Fruit fly (Drosophila melanogaster): Measurements from ENCODE around the gene CG31957.

The CG31957 gene

DNA sequence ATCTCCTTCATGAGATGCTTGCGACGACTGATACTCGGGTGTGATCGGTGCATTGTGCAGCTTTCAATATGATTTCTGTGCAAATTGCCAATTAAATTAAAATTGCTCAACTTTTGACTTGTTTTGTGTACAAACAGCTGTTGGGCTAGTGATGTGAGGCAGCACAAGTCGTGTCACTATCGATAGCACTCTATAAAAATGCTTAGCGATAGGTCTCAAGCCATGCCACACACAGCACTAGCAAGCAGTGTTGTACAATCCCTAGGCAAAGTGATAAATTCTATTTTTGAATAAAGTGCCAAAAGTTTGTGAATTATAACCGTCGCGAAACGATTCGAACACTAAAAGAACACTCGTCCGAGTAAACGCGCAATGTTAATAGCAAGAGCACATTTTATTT is at the start of gene CG31957:
Gene CG31957, minus strand, starts transcription at position 176 of the 400 bp plus-strand sequence.
- TF ChIP-seq CG17801 (GFP tag; optimal IDR thresholded peaks at IDR 0.05; ENCODE audit: partially characterized antibody), result peak; percentile 30

DNA sequence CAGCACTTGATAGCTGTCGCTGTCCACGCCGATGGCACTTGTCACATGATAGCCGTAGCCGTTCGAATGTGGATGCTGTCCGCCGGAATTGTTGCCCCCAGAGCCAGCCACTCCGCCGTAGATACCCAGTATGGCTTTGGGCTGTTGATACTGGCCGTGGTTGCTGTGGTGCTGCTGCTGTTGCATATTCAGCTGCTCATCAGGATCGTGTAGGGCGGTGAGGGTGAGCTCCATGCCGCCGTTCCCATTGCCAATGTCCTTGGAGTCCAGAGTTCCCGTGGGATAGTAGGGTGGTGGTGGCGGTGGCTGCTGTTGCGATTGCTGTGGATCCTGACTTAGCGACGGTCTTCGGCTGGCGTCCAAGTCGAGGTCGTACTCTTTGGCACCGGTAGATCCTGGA is 44.6 kb upstream of the CG31957 start:
- no peak for TF ChIP-seq CG17801 (GFP tag; optimal IDR thresholded peaks at IDR 0.05; ENCODE audit: partially characterized antibody)

DNA sequence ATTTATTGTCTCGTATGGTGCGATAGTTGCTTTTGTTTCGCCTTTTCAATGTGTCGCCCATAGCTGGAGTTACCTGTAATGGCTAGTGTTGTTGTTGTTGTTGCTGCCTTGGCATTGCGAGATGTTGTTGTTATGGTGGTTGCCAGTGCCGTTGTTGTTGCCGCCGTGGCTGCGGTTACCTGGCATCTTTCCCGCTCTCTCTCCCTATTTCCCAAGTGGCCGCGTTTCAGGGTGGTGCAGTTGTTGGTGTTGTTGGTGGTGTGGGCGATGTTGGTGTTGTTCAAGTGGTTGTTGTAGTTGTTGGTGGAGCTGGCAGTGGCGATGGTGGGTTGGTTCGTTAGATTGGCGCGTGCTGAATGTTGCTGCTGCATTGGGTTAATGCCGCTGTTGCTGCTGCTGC is 42.4 kb upstream of the CG31957 start:
- no peak for TF ChIP-seq CG17801 (GFP tag; optimal IDR thresholded peaks at IDR 0.05; ENCODE audit: partially characterized antibody)

DNA sequence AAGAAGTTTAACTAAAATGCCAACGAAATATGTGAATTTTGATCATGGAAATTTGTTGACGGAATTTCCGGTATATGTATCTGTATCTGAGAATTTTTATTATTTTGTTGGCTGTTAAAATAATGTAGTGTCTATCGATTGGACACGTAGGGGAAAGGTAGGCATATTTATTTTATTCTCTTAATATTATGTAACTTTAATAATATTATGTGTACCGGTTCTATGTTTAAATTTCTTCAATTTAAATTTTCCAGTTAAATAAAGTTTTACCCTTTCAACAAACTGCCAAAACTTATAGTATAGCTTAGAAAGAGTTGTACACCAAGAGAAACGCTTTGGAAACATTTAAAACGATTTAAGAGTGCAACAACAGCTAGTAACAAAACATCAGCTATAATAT is 41.9 kb upstream of the CG31957 start, which contains the start of gene Fpgs2:
Gene Fpgs2, minus strand, starts transcription at position 101 of the 400 bp plus-strand sequence.
- TF ChIP-seq CG17801 (GFP tag; optimal IDR thresholded peaks at IDR 0.05; ENCODE audit: partially characterized antibody), result no peak

DNA sequence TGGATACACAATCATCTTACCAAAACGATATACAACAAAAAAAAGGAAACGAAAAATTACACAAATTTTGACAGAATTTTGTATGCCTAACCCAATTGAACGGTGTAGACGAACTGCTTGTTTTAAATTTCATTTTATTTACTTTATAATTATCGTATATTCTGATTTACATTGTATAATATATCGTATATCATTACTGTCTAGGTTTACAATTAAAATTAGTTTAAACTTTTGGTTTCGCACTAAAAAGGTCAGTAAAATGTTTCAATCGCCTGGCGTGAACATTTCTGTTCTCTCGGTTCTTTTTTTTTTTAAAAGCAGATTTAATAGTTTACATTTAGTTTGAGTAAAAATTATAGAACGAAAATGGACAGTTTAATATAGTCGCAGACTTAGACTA is 30.5 kb upstream of the CG31957 start, which contains the start of gene capu:
Gene capu, minus strand, starts transcription at position 101 of the 400 bp plus-strand sequence.
- TF ChIP-seq CG17801 (GFP tag; optimal IDR thresholded peaks at IDR 0.05; ENCODE audit: partially characterized antibody), result no peak

DNA sequence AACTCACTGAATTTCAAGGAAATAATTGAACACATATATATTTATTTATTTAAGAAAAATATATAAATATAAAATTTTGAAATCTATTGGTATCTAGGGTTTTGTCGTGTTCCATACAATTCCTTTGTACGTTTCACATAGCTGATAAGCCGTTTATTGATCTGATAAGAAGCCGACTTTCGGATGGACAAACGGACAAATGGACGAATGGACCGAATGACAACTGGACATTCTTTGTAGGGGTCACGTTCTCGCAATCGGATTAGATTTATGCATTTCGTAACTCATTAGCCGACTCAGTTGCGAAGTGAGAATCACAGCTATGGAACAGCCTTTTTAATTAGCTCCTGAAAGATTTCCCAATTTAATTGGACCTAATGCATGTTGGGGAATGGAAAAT is 25.3 kb upstream of the CG31957 start:
- TF ChIP-seq CG17801 (GFP tag; optimal IDR thresholded peaks at IDR 0.05; ENCODE audit: partially characterized antibody), result no peak

DNA sequence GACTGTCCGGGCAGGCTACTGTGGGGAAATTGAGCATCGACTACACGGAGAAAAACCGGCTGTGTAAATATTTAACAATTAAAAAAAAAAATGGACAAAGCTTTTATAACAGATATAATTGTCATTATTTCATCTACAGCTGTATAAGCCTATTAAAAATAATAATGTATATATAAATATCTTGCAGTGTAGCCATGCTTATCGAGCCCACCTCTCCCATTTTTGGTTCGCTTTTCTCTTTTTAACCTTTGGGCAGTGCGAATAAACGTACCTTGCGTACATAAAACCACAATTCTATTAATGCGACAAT is 24.5 kb upstream of the CG31957 start:
- peak; percentile 7 for TF ChIP-seq CG17801 (GFP tag; optimal IDR thresholded peaks at IDR 0.05; ENCODE audit: partially characterized antibody)

DNA sequence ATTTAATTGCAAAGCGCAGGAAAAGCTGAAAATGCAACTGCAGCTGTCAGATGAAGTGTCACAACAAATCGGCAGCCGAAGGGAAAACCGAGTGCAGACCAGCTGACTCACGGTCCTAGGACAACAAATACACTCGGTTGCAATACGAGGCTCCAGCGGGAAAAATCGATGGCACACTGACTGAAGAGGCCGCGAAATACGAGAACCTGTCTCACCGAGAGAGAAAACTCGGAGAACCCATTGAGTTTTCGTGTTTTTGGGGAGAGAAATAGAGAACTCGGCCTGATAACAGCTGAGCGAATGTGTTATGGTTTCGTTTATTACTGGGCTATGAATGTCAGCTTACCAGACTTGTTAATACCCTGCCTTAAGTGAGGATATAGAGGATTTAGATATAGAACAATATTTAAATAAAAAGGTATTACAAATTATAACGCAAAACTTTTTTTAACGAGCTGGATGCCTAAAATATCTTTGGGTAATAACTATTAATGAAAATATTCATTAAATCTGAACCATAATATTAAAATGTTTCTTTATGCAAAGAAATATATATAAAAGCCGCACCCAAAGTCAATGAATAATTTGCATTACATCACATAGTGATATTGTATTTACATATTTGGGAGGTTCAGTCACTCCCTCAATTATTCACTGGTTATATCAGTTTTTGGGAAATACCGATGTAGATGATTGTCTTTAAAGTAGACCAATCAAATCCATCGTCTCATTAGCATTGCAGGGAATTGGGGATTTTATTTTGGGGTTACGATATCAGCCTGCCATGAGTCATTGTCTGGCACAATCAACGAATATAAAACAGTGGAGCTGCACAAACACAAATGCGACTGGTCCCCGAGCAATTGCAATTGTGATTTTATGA is 23.9 kb upstream of the CG31957 start:
- TF ChIP-seq CG17801 (GFP tag; optimal IDR thresholded peaks at IDR 0.05; ENCODE audit: partially characterized antibody), result no peak

DNA sequence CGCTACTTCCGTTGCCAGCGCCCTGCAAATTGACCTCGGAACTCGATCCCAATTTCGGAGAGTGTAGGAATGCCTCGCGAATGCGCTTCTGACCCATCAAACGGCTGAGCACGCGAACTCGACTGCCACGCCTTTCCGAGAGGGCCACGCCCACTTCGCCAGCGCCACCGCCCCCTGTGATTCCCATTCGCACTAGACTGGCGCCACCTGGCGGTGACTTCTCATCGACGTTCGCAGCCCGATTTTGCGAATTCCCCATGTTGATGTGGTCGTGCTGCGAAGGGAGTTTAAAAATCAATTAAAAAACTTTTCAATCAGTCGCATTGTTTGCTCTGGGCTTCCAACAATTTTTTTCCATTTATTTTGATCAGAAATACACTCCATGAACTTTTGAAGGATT is 21.1 kb upstream of the CG31957 start:
- no peak for TF ChIP-seq CG17801 (GFP tag; optimal IDR thresholded peaks at IDR 0.05; ENCODE audit: partially characterized antibody)

DNA sequence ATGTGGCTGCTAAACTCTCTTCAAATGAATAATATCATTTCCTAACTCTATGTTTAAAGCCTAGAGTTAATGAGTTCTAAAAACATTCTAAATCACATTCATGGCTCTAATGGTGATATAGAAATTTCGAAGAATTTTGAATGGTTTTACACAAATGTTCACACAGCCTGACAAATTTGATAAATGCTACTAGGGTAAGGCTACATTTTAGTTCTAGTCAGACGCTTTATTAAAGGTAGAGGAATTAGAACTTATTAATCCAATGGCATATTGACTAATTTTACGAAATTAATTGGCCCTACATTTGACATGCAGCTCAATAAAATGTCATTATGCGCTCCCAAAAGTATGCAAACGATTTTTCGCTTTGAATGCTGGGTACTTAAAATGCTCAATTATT is 17.6 kb upstream of the CG31957 start:
- no peak for TF ChIP-seq CG17801 (GFP tag; optimal IDR thresholded peaks at IDR 0.05; ENCODE audit: partially characterized antibody)

DNA sequence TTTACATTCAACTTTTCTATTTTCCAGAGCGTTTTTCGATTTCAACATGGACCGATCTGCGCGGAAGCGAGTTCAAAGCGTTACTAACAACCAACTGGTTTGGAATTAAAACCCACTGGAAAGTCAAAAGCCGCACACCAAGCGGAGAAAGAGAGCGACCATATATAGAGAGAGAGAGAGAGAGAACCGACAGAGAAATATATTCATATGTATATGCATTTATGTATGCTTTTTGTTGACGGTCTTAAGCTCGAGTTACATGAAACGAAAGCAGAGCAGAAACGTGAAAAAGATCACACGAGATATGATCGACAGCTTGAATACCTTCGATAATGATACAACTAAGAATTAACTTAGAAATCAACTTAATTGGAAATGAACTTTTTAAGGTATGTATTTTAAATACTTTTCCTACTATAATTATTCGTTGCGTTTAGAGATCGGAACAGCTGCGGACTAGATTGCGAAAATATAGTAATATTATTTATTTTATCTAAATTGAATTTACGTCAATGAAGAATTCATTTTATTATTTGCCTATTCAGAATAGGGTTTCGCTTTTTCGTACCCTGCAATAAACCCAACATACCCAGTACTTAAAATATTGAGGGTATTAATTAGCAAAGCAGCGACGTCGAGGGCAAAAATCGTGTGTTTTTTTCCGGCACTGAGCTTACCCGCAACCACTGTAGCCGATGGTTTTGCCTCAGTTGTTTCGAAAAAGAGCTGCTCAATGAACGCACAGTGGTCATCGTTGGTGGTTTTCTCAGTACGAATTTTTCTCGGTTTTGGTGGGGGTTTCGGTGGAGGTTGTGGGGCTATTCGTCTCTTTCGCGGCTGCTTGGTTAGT is 16.7 kb upstream of the CG31957 start:
- peak; percentile 77 for TF ChIP-seq CG17801 (GFP tag; optimal IDR thresholded peaks at IDR 0.05; ENCODE audit: partially characterized antibody)

DNA sequence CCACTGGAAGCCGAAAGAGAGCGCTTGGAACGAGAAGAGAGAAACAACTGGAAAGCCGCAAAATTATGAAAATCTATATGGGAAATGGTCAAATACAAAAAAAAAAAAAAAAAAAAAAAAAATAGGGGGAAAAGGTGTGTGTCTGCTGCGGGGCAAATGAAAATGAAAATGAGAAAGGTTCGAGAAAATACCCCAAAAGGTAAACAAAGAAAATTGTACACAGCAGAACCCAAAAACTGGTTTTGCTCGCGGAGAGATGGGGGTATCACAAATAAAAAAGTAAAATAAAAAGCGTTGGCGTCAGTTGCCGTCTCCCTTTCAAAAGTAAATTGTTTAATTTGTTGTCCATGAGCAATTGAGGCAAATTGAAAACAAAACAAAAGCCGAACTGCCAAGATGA is 15.9 kb upstream of the CG31957 start:
- TF ChIP-seq CG17801 (GFP tag; optimal IDR thresholded peaks at IDR 0.05; ENCODE audit: partially characterized antibody), result no peak

DNA sequence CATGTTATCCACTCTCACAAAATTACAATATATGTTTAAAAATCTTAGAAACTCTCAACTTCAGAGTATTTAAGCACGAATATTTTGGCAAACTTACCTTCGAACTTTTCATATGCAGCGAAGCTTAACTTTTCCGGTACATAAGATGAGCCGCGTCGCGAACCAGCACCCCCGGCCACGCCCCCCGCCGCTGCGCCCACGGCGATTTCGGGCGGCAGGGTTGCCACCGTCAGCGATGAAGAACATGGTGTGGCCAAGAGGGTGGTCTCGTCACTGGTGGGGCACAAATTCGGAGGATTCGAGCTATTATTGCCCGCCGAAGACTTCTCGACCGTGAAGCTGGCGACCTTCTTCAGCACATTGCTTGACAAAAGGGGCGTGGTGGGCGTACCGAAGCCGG is 11.7 kb upstream of the CG31957 start:
- TF ChIP-seq CG17801 (GFP tag; optimal IDR thresholded peaks at IDR 0.05; ENCODE audit: partially characterized antibody), result no peak

DNA sequence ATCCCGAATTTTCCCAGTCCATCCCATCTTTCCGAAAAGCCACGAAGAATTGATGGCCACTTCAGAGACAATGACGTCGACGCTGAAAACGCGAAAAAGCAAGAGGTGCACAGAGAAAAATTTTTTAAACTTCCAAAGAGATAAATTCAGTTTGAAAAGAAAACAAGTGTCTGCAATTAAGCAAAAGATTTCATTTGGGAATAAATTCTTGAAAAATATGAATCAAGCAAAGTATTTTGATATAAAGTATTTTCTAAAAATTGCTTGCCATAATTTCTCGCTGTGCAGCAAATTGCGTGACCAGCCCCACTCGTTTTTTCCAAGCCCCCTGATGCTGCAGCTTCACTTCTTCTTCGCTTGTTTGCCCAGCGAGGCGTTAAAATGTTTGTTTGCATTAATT is 9.9 kb upstream of the CG31957 start:
- no peak for TF ChIP-seq CG17801 (GFP tag; optimal IDR thresholded peaks at IDR 0.05; ENCODE audit: partially characterized antibody)

DNA sequence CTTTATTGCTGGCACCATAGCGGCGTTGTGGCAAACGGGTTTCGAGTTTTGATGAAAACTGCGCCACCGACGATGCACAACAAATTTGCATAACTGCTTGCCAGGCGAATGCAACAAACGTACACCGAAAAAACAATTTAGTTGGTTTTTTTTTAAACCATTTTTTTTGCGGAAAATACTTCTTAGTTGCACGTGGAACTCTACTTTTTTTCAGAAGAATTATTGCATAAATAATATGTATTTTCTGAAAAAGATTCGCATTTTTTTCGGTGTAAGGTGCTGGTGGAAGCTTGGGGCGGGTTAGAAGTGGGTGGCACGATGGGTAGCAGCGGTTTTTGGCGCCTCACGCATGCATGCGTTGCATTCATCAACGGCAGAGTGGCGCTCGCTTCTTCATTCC is 8.9 kb upstream of the CG31957 start:
- no peak for TF ChIP-seq CG17801 (GFP tag; optimal IDR thresholded peaks at IDR 0.05; ENCODE audit: partially characterized antibody)

DNA sequence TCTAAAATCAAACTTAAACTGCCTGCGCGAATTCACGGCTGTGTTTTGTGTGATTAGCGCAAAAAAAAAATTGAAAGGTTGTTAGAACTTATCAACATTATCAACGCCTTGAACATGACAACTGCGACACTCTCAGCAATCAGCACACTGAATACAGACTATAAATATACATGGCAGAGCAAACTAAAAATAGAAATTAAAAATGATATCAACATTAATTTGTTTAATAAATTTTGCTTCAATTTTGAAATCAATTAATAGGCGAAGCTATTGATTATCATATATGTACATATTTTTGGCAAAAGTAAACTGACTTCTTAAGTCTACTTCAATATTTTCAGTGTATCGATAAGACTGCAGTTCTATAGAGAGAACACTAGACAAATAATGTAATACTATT is 7.8 kb upstream of the CG31957 start:
- no peak for TF ChIP-seq CG17801 (GFP tag; optimal IDR thresholded peaks at IDR 0.05; ENCODE audit: partially characterized antibody)
